Fruit fly (Drosophila melanogaster) whole organism, embryonic: ENCODE data around the gene CG34268.

Source experiments
- ATbp ChIP-seq: fragments of 200-800 bp; sonication (Bioruptor generic); optimal IDR thresholded peaks from 2 replicates; lab custom pipeline; 2017; ENCODE audit warnings: missing biosample characterization, mild to moderate bottlenecking, missing genetic modification characterization, missing genetic modification reagents
- CG10147 ChIP-seq: fragments of 200-800 bp; sonication (Bioruptor generic); optimal IDR thresholded peaks from 2 replicates; lab custom pipeline; 2019; ENCODE audit warnings: missing biosample characterization, mild to moderate bottlenecking, missing genetic modification characterization, moderate library complexity
- CG10431 ChIP-seq: fragments of 200-800 bp; sonication (Bioruptor generic); optimal IDR thresholded peaks from 3 replicates; lab custom pipeline; 2018; ENCODE audit warnings: missing biosample characterization, mild to moderate bottlenecking, missing genetic modification characterization
- CG10543 ChIP-seq: fragments of 200-800 bp; sonication (Bioruptor generic); optimal IDR thresholded peaks from 3 replicates; lab custom pipeline; 2017; ENCODE audit warnings: missing biosample characterization, mild to moderate bottlenecking, missing genetic modification characterization, moderate library complexity
- CG10565 ChIP-seq: fragments of 200-800 bp; sonication (Bioruptor generic); optimal IDR thresholded peaks from 3 replicates; lab custom pipeline; 2016; ENCODE audit warnings: missing biosample characterization, mild to moderate bottlenecking, missing genetic modification characterization
- CG11085 ChIP-seq: fragments of 200-800 bp; sonication (Bioruptor generic); IDR thresholded peaks from 2 replicates; pipeline ENCODE4 v1.3.6; 2022; ENCODE audit warnings: missing biosample characterization, missing genetic modification characterization
- CG11398 ChIP-seq: fragments of 200-800 bp; sonication (Bioruptor generic); optimal IDR thresholded peaks from 2 replicates; lab custom pipeline; 2016; ENCODE audit warnings: missing biosample characterization, missing genetic modification characterization
- CG13424 ChIP-seq: fragments of 200-800 bp; sonication (Bioruptor generic); optimal IDR thresholded peaks from 2 replicates; lab custom pipeline; 2019; ENCODE audit warnings: missing biosample characterization, mild to moderate bottlenecking, missing genetic modification characterization, moderate library complexity
- CG13775 ChIP-seq: fragments of 200-800 bp; sonication (Bioruptor generic); optimal IDR thresholded peaks from 3 replicates; lab custom pipeline; 2017; ENCODE audit warnings: missing biosample characterization, mild to moderate bottlenecking, missing genetic modification characterization
- CG14014 ChIP-seq: fragments of 200-800 bp; sonication (Bioruptor generic); IDR thresholded peaks from 2 replicates; pipeline ENCODE4 v1.3.6; 2022; ENCODE audit warnings: missing biosample characterization, missing genetic modification characterization
- CG14441 ChIP-seq: fragments of 200-800 bp; sonication (Bioruptor generic); IDR thresholded peaks from 2 replicates; pipeline ENCODE4 v1.3.6; 2022; ENCODE audit warnings: missing biosample characterization, missing genetic modification characterization
- CG1529 ChIP-seq: fragments of 200-800 bp; sonication (Bioruptor generic); optimal IDR thresholded peaks from 3 replicates; lab custom pipeline; 2018; ENCODE audit warnings: missing biosample characterization, missing genetic modification characterization
- CG16779 ChIP-seq: fragments of 200-800 bp; sonication (Bioruptor generic); IDR thresholded peaks from 2 replicates; pipeline ENCODE4 v1.3.6; 2022; ENCODE audit warnings: missing biosample characterization, missing genetic modification characterization
- CG16863 ChIP-seq: fragments of 200-800 bp; sonication (Bioruptor generic); optimal IDR thresholded peaks from 3 replicates; lab custom pipeline; 2016; ENCODE audit warnings: missing biosample characterization, missing genetic modification characterization
- CG1792 ChIP-seq: fragments of 200-800 bp; sonication (Bioruptor generic); optimal IDR thresholded peaks from 2 replicates; lab custom pipeline; 2016; ENCODE audit warnings: missing biosample characterization, missing genetic modification characterization
- CG30431 ChIP-seq: fragments of 200-800 bp; sonication (Bioruptor generic); optimal IDR thresholded peaks from 2 replicates; lab custom pipeline; 2017; ENCODE audit warnings: missing biosample characterization, missing genetic modification characterization
- CG34422 ChIP-seq: fragments of 200-800 bp; sonication (Bioruptor generic); IDR thresholded peaks from 3 replicates; pipeline ENCODE4 v1.3.6; 2022; ENCODE audit warnings: missing biosample characterization, missing genetic modification characterization
- CG43689 ChIP-seq: fragments of 200-800 bp; sonication (Bioruptor generic); IDR thresholded peaks from 2 replicates; pipeline ENCODE4 v1.3.6; 2022; ENCODE audit warnings: missing biosample characterization, missing genetic modification characterization
- CG4820 ChIP-seq: fragments of 200-800 bp; sonication (Bioruptor generic); optimal IDR thresholded peaks from 3 replicates; lab custom pipeline; 2016; ENCODE audit warnings: missing biosample characterization, missing genetic modification characterization
- CG6272 ChIP-seq: fragments of 200-800 bp; sonication (Bioruptor generic); IDR thresholded peaks from 2 replicates; pipeline ENCODE4 v1.3.6; 2022; ENCODE audit warnings: missing biosample characterization, missing genetic modification characterization
- CG7745 ChIP-seq: fragments of 200-800 bp; sonication (Bioruptor generic); optimal IDR thresholded peaks from 2 replicates; lab custom pipeline; 2018; ENCODE audit warnings: missing biosample characterization, mild to moderate bottlenecking, missing genetic modification characterization, moderate library complexity
- CG7987 ChIP-seq: fragments of 200-800 bp; sonication (Bioruptor generic); optimal IDR thresholded peaks from 2 replicates; lab custom pipeline; 2018; ENCODE audit warnings: missing biosample characterization, mild to moderate bottlenecking, missing genetic modification characterization, moderate library complexity
- CG8944 ChIP-seq: fragments of 200-800 bp; sonication (Bioruptor generic); optimal IDR thresholded peaks from 3 replicates; lab custom pipeline; 2016; ENCODE audit warnings: missing biosample characterization, missing genetic modification characterization
- CHES-1-like ChIP-seq: fragments of 200-800 bp; sonication (Bioruptor generic); optimal IDR thresholded peaks from 2 replicates; lab custom pipeline; 2016; ENCODE audit warnings: missing biosample characterization, missing genetic modification characterization
- Chrac-16 ChIP-seq: fragments of 200-800 bp; sonication (Bioruptor generic); optimal IDR thresholded peaks from 3 replicates; lab custom pipeline; 2016; ENCODE audit warnings: missing biosample characterization, missing genetic modification characterization
- Dip2 ChIP-seq: fragments of 200-800 bp; sonication (Bioruptor generic); IDR thresholded peaks from 2 replicates; pipeline ENCODE4 v1.3.6; 2022; ENCODE audit warnings: missing biosample characterization, missing genetic modification characterization
- Drgx ChIP-seq: fragments of 200-800 bp; sonication (Bioruptor generic); IDR thresholded peaks from 2 replicates; pipeline ENCODE4 v1.3.6; 2022; ENCODE audit warnings: missing biosample characterization, missing genetic modification characterization
- Gug ChIP-seq: fragments of 200-800 bp; sonication (Bioruptor generic); IDR thresholded peaks from 4 replicates; pipeline ENCODE4 v1.3.6; 2022; ENCODE audit warnings: missing biosample characterization, missing genetic modification characterization
- Mad ChIP-seq: fragments of 200-800 bp; sonication (Bioruptor generic); optimal IDR thresholded peaks from 2 replicates; lab custom pipeline; 2016; ENCODE audit warnings: missing biosample characterization, missing genetic modification characterization
- Mes4 ChIP-seq: fragments of 200-800 bp; sonication (Bioruptor generic); optimal IDR thresholded peaks from 2 replicates; lab custom pipeline; 2016; ENCODE audit warnings: missing biosample characterization, missing genetic modification characterization
- Six4 ChIP-seq: fragments of 200-800 bp; sonication (Bioruptor generic); optimal IDR thresholded peaks from 2 replicates; lab custom pipeline; 2016; ENCODE audit warnings: missing biosample characterization, missing genetic modification characterization
- Spps ChIP-seq: fragments of 200-800 bp; sonication (Bioruptor generic); optimal IDR thresholded peaks from 2 replicates; lab custom pipeline; 2018; ENCODE audit warnings: missing biosample characterization, mild to moderate bottlenecking, missing genetic modification characterization
- Usf ChIP-seq: fragments of 200-800 bp; sonication (Bioruptor generic); optimal IDR thresholded peaks from 2 replicates; lab custom pipeline; 2017; ENCODE audit warnings: missing genotype, missing biosample characterization, missing genetic modification characterization
- al ChIP-seq: fragments of 200-800 bp; sonication (Bioruptor generic); IDR thresholded peaks from 2 replicates; pipeline ENCODE4 v1.3.6; 2022; ENCODE audit warnings: missing biosample characterization, missing genetic modification characterization
- ase ChIP-seq: fragments of 200-800 bp; sonication (Bioruptor generic); IDR thresholded peaks from 3 replicates; pipeline ENCODE4 v1.3.6; 2022; ENCODE audit warnings: missing biosample characterization, missing genetic modification characterization
- bcd ChIP-seq: fragments of 200-800 bp; sonication (Bioruptor generic); optimal IDR thresholded peaks from 2 replicates; lab custom pipeline; 2017; ENCODE audit warnings: missing biosample characterization, mild to moderate bottlenecking, missing genetic modification characterization
- br ChIP-seq: fragments of >200 bp; optimal IDR thresholded peaks from 2 replicates; lab custom pipeline; 2017
- btn ChIP-seq: fragments of 200-800 bp; sonication (Bioruptor generic); optimal IDR thresholded peaks from 2 replicates; lab custom pipeline; 2016; ENCODE audit warnings: missing biosample characterization, missing genetic modification characterization
- da ChIP-seq: fragments of 200-800 bp; sonication (Bioruptor generic); optimal IDR thresholded peaks from 2 replicates; lab custom pipeline; 2016; ENCODE audit warnings: missing biosample characterization, missing genetic modification characterization
- gsb-n ChIP-seq: fragments of 200-800 bp; sonication (Bioruptor generic); optimal IDR thresholded peaks from 3 replicates; lab custom pipeline; 2018; ENCODE audit warnings: missing biosample characterization, mild to moderate bottlenecking, missing genetic modification characterization
- hbn ChIP-seq: fragments of 200-800 bp; sonication (Bioruptor generic); IDR thresholded peaks from 2 replicates; pipeline ENCODE4 v1.3.6; 2022; ENCODE audit warnings: missing biosample characterization, missing genetic modification characterization; ENCODE audit not compliant: partially characterized antibody
- jigr1 ChIP-seq: fragments of 200-800 bp; sonication (Bioruptor generic); IDR thresholded peaks from 3 replicates; pipeline ENCODE4 v1.3.6; 2022; ENCODE audit warnings: missing biosample characterization, missing genetic modification characterization
- kah ChIP-seq: fragments of 200-800 bp; sonication (Bioruptor generic); optimal IDR thresholded peaks from 2 replicates; lab custom pipeline; 2018; ENCODE audit warnings: missing biosample characterization, mild to moderate bottlenecking, missing genetic modification characterization
- kay ChIP-seq: fragments of 200-800 bp; sonication (Bioruptor generic); optimal IDR thresholded peaks from 2 replicates; lab custom pipeline; 2016; ENCODE audit warnings: missing biosample characterization, missing genetic modification characterization
- phol ChIP-seq: fragments of 200-800 bp; sonication (Bioruptor generic); optimal IDR thresholded peaks from 3 replicates; lab custom pipeline; 2018; ENCODE audit warnings: missing biosample characterization, mild to moderate bottlenecking, missing genetic modification characterization, moderate library complexity
- pita ChIP-seq: fragments of 200-800 bp; sonication (Bioruptor generic); optimal IDR thresholded peaks from 2 replicates; lab custom pipeline; 2017; ENCODE audit warnings: missing biosample characterization, mild to moderate bottlenecking, missing genetic modification characterization
- pnt ChIP-seq: fragments of 200-800 bp; sonication (Bioruptor generic); optimal IDR thresholded peaks from 3 replicates; lab custom pipeline; 2016; ENCODE audit warnings: missing biosample characterization, missing genetic modification characterization
- ro ChIP-seq: fragments of 200-800 bp; sonication (Bioruptor generic); IDR thresholded peaks from 2 replicates; pipeline ENCODE4 v1.3.6; 2022; ENCODE audit warnings: missing biosample characterization, missing genetic modification characterization
- sens ChIP-seq: fragments of 200-800 bp; sonication (Bioruptor generic); peaks from one replicate; lab custom pipeline; 2016; ENCODE audit warnings: missing biosample characterization, missing genetic modification characterization
- shn ChIP-seq: fragments of 200-800 bp; sonication (Bioruptor generic); optimal IDR thresholded peaks from 3 replicates; lab custom pipeline; 2016; ENCODE audit warnings: missing biosample characterization, missing genetic modification characterization
- tll ChIP-seq, 2 experiments: fragments of 200-800 bp in 1 of 2; fragments of >200 bp in 1 of 2; sonication (Bioruptor generic) in 1 of 2; optimal IDR thresholded peaks; 2 replicates each; lab custom pipeline; 2017 to 2019; ENCODE audit warnings: missing biosample characterization in 2 of 2, missing genetic modification characterization in 2 of 2, mild to moderate bottlenecking in 1 of 2, moderate library complexity in 1 of 2
- yki ChIP-seq: fragments of >200 bp; optimal IDR thresholded peaks from 3 replicates; lab custom pipeline; 2018

Gene CG34268

dm6 chr3L:505782-506408 lies 5.1 kb downstream of the CG34268 start (continued):
- peak; percentile 73 for TF ChIP-seq CHES-1-like (GFP tag; lab: Kevin White, UChicago)
- peak; percentile 77 for TF ChIP-seq Chrac-16 (GFP tag; lab: Kevin White, UChicago)
- TF ChIP-seq CG8944 (GFP tag; lab: Kevin White, UChicago): peak; percentile 90
- peak; percentile 25 for TF ChIP-seq kah (GFP tag; lab: Kevin White, UChicago)
- peak; percentile 98 for TF ChIP-seq Dip2 (GFP tag; lab: Robert Waterston, UW)
- peak; percentile 88 for TF ChIP-seq pnt (GFP tag; lab: Kevin White, UChicago)
- TF ChIP-seq hbn (GFP tag; lab: Robert Waterston, UW): no peak
- TF ChIP-seq tll (GFP tag; optimal IDR thresholded peaks at IDR 0.05; lab: Kevin White, UChicago): peak; percentile 22 to 58
- TF ChIP-seq CG7987 (GFP tag; lab: Kevin White, UChicago): peak; percentile 79
- peak; percentile 62 for TF ChIP-seq phol (tag; lab: Kevin White, UChicago)
- TF ChIP-seq CG11085 (GFP tag; lab: Robert Waterston, UW): peak; percentile 71
- peak; percentile 7 for TF ChIP-seq CG10431 (GFP tag; lab: Kevin White, UChicago)
- peak; percentile 78 for TF ChIP-seq CG14441 (GFP tag; lab: Robert Waterston, UW)
- peak; percentile 87 for TF ChIP-seq ase
- TF ChIP-seq CG6272 (GFP tag; lab: Robert Waterston, UW): peak; percentile 48
- peak; percentile 42 for TF ChIP-seq ATbp (GFP tag; lab: Kevin White, UChicago)
- peak; percentile 39 for TF ChIP-seq CG11398 (GFP tag; lab: Kevin White, UChicago)
- peak; percentile 55 for TF ChIP-seq Six4 (GFP tag; lab: Kevin White, UChicago)
- peak; percentile 81 for TF ChIP-seq CG34422
- TF ChIP-seq CG10543 (GFP tag; lab: Kevin White, UChicago): peak; percentile 60
- TF ChIP-seq btn (GFP tag; lab: Kevin White, UChicago): peak; percentile 46
- no peak for TF ChIP-seq CG43689
- peak; percentile 72 for TF ChIP-seq CG30431
- peak; percentile 55 for TF ChIP-seq da (GFP tag; lab: Kevin White, UChicago)
- peak; percentile 47 for TF ChIP-seq kay
- peak; percentile 77 for TF ChIP-seq Mes4 (GFP tag; lab: Kevin White, UChicago)
- TF ChIP-seq CG13775: peak; percentile 44
- TF ChIP-seq CG1529 (GFP tag; lab: Kevin White, UChicago): no peak
- TF ChIP-seq CG10147 (GFP tag; lab: Kevin White, UChicago): no peak
- peak; percentile 51 for TF ChIP-seq CG13424
- peak; percentile 72 for TF ChIP-seq CG4820 (GFP tag; lab: Kevin White, UChicago)
- TF ChIP-seq Mad (GFP tag; lab: Kevin White, UChicago): peak; percentile 72
- peak; percentile 76 for TF ChIP-seq Usf (GFP tag; lab: Kevin White, UChicago)
- TF ChIP-seq ro (GFP tag; lab: Robert Waterston, UW): 0 out of 2 replicates have a peak, but pooled peaks have one; percentile 47
- peak; percentile 69 for TF ChIP-seq CG16779
- peak; percentile 90 for TF ChIP-seq Gug (GFP tag; lab: Robert Waterston, UW)
- TF ChIP-seq CG14014 (GFP tag; lab: Robert Waterston, UW): peak; percentile 66
- TF ChIP-seq Drgx (GFP tag; lab: Robert Waterston, UW): peak; percentile 7; the same call in 1 of the 2 replicates
- TF ChIP-seq shn (GFP tag; lab: Kevin White, UChicago): peak; percentile 81
- peak; percentile 11 for TF ChIP-seq gsb-n
- no peak for TF ChIP-seq CG10565 (GFP tag; lab: Kevin White, UChicago)
- TF ChIP-seq yki: no peak
- peak; percentile 73 for TF ChIP-seq CG1792
- peak; percentile 77 for TF ChIP-seq bcd
- TF ChIP-seq jigr1 (GFP tag; lab: Robert Waterston, UW): no peak
- TF ChIP-seq CG16863: peak; percentile 84
- TF ChIP-seq CG7745: no peak
- no peak for TF ChIP-seq Spps (tag; lab: Kevin White, UChicago)
- TF ChIP-seq br (lab: Kevin White, UChicago): no peak
- TF ChIP-seq al (GFP tag; lab: Robert Waterston, UW): peak; percentile 51
- peak; percentile 91 for TF ChIP-seq pita (GFP tag; lab: Kevin White, UChicago)
- TF ChIP-seq sens: peak; percentile 94
